Fruit fly (Drosophila melanogaster): ENCODE results near the gene CG13692.

The CG13692 gene

dm6 chr2L:430820-431628, 9.5 kb downstream of the CG13692 start, which contains the start of gene ex (continued):
- no peak for TF ChIP-seq knrl (GFP tag; IDR thresholded peaks at IDR 0.05; ENCODE audit: partially characterized antibody)
- TF ChIP-seq CG2202 (tag; optimal IDR thresholded peaks at IDR 0.05) = peak; percentile 70
- no peak for TF ChIP-seq CG4617 (GFP tag; optimal IDR thresholded peaks at IDR 0.05; ENCODE audit: borderline replicate concordance)
- no peak for TF ChIP-seq CG34224 (GFP tag; IDR thresholded peaks at IDR 0.05; ENCODE audit: partially characterized antibody)
- TF ChIP-seq Sry-δ (GFP tag; optimal IDR thresholded peaks at IDR 0.05) = no peak
- no peak for TF ChIP-seq tup (GFP tag; optimal IDR thresholded peaks at IDR 0.05)
- TF ChIP-seq grn (GFP tag; optimal IDR thresholded peaks at IDR 0.05) = peak; percentile 33
- no peak; the same call in 1 of the 2 replicates for TF ChIP-seq hbn (GFP tag; IDR thresholded peaks at IDR 0.05; ENCODE audit: partially characterized antibody)
- 0 out of 3 replicates have a peak, but pooled peaks have one; percentile 33 for TF ChIP-seq Aef1 (GFP tag; IDR thresholded peaks at IDR 0.05)
- TF ChIP-seq psq (GFP tag; optimal IDR thresholded peaks at IDR 0.05) = peak; percentile 76
- TF ChIP-seq CG33557 (GFP tag; optimal IDR thresholded peaks at IDR 0.05) = peak; percentile 62
- peak; percentile 53 for TF ChIP-seq eyg (GFP tag; optimal IDR thresholded peaks at IDR 0.05)
- peak; percentile 71 for TF ChIP-seq CG17912 (GFP tag; optimal IDR thresholded peaks at IDR 0.05)
- TF ChIP-seq luna (GFP tag; optimal IDR thresholded peaks at IDR 0.05) = peak; percentile 30
- TF ChIP-seq kah (GFP tag; optimal IDR thresholded peaks at IDR 0.05) = peak; percentile 60
- no peak for TF ChIP-seq CG2199 (GFP tag; IDR thresholded peaks at IDR 0.05)
- TF ChIP-seq CG4820 (GFP tag; optimal IDR thresholded peaks at IDR 0.05) = no peak
- no peak for TF ChIP-seq aop (GFP tag; IDR thresholded peaks at IDR 0.05)
- TF ChIP-seq sug (tag; optimal IDR thresholded peaks at IDR 0.05) = peak; percentile 52
- TF ChIP-seq Usf (GFP tag; optimal IDR thresholded peaks at IDR 0.05) = no peak
- peak; percentile 7 to 13 for TF ChIP-seq Hr51 (GFP tag; optimal IDR thresholded peaks at IDR 0.05)
- no peak for TF ChIP-seq CG6654 (GFP tag; optimal IDR thresholded peaks at IDR 0.05)
- TF ChIP-seq CG4707 (GFP tag; optimal IDR thresholded peaks at IDR 0.05) = peak; percentile 80
- TF ChIP-seq CG18262 (tag; optimal IDR thresholded peaks at IDR 0.05) = peak; percentile 79
- no peak for TF ChIP-seq CG12942 (GFP tag; optimal IDR thresholded peaks at IDR 0.05)
- TF ChIP-seq CG1647 (GFP tag; optimal IDR thresholded peaks at IDR 0.05) = no peak
- TF ChIP-seq CG15479 (GFP tag; optimal IDR thresholded peaks at IDR 0.05) = no peak
- TF ChIP-seq chn (GFP tag; optimal IDR thresholded peaks at IDR 0.05) = no peak
- no peak for TF ChIP-seq Ada2b (GFP tag; IDR thresholded peaks at IDR 0.05)
- TF ChIP-seq gcm (GFP tag; optimal IDR thresholded peaks at IDR 0.05) = peak; percentile 61
- TF ChIP-seq slp2 (GFP tag; optimal IDR thresholded peaks at IDR 0.05) = no peak
- TF ChIP-seq org-1 (GFP tag; optimal IDR thresholded peaks at IDR 0.05) = peak; percentile 31
- TF ChIP-seq Oli (tag; optimal IDR thresholded peaks at IDR 0.05) = no peak
- TF ChIP-seq CG3847 (GFP tag; IDR thresholded peaks at IDR 0.05) = no peak
- TF ChIP-seq stwl (tag; optimal IDR thresholded peaks at IDR 0.05) = no peak
- no peak for TF ChIP-seq CG30403 (GFP tag; optimal IDR thresholded peaks at IDR 0.05)
- no peak for TF ChIP-seq mam (GFP tag; optimal IDR thresholded peaks at IDR 0.05)
- TF ChIP-seq Doc2 (GFP tag; IDR thresholded peaks at IDR 0.05) = no peak
- peak; percentile 48 for TF ChIP-seq corto (GFP tag; optimal IDR thresholded peaks at IDR 0.05)
- no peak for TF ChIP-seq sens-2 (GFP tag; IDR thresholded peaks at IDR 0.05)
- no peak for TF ChIP-seq CG8944 (GFP tag; optimal IDR thresholded peaks at IDR 0.05)
- no peak for TF ChIP-seq gcm2 (GFP tag; optimal IDR thresholded peaks at IDR 0.05)
- TF ChIP-seq CG31365 (tag; optimal IDR thresholded peaks at IDR 0.05) = peak; percentile 71
- TF ChIP-seq CG3407 (GFP tag; optimal IDR thresholded peaks at IDR 0.05) = peak; percentile 73
- TF ChIP-seq disco-r (GFP tag; optimal IDR thresholded peaks at IDR 0.05) = no peak
- TF ChIP-seq inv (GFP tag; IDR thresholded peaks at IDR 0.05; ENCODE audit: partially characterized antibody) = no peak
- TF ChIP-seq usp (GFP tag; optimal IDR thresholded peaks at IDR 0.05) = no peak
- peak; percentile 74 for TF ChIP-seq CG4328 (GFP tag; optimal IDR thresholded peaks at IDR 0.05)
- TF ChIP-seq CG12659 (GFP tag; optimal IDR thresholded peaks at IDR 0.05) = peak; percentile 57

Data from whole organism, embryonic.